Worm (Caenorhabditis elegans) whole organism, L1 larva: ENCODE data around the gene nhr-39.
A peak's percentile ranks its signal among the peaks of the same experiment; 100 is the strongest.

Experiments used
- C04F5.9 ChIP-seq: sonication (generic microtip); optimal IDR thresholded peaks from 2 replicates; lab custom pipeline; 2016; ENCODE audit warnings: missing genetic modification characterization, missing compliant biosample characterization
- C16A3.4 ChIP-seq: fragments of 150-350 bp; optimal IDR thresholded peaks from 2 replicates; lab custom pipeline; 2014; ENCODE audit warnings: missing biosample characterization, missing genetic modification characterization
- F16B12.6 ChIP-seq: fragments of 150-350 bp; optimal IDR thresholded peaks from 2 replicates; lab custom pipeline; 2014; ENCODE audit warnings: missing biosample characterization, missing genetic modification characterization
- aha-1 ChIP-seq: fragments of 150-350 bp; optimal IDR thresholded peaks from 2 replicates; lab custom pipeline; 2014; ENCODE audit warnings: missing biosample characterization, missing genetic modification characterization
- aly-2 ChIP-seq: fragments of 150-350 bp; optimal IDR thresholded peaks from 2 replicates; lab custom pipeline; 2014; ENCODE audit warnings: missing biosample characterization, missing genetic modification characterization
- ceh-63 ChIP-seq: fragments of 200-800 bp; sonication (Bioruptor generic); optimal IDR thresholded peaks from 2 replicates; lab custom pipeline; 2018; ENCODE audit warnings: mild to moderate bottlenecking, missing genetic modification characterization, missing compliant biosample characterization
- dsc-1 ChIP-seq: sonication (generic microtip); optimal IDR thresholded peaks from 2 replicates; lab custom pipeline; 2016; ENCODE audit warnings: mild to moderate bottlenecking, missing genetic modification characterization, missing compliant biosample characterization
- efl-1 ChIP-seq, 4 experiments: fragments of 150-350 bp; optimal IDR thresholded peaks in 3 of 4; peaks in 1 of 4; 1 replicate in 1 of 4; 2 replicates in 3 of 4; lab custom pipeline; 2014; ENCODE audit warnings: missing biosample characterization in 2 of 4, missing genetic modification characterization in 2 of 4, missing genetic modification reagents in 2 of 4
- egl-13 ChIP-seq: sonication (generic microtip); optimal IDR thresholded peaks from 2 replicates; lab custom pipeline; 2016; ENCODE audit warnings: missing genotype, missing genetic modification reagents, missing genetic modification characterization, missing compliant biosample characterization
- egl-27 ChIP-seq, 2 experiments: fragments of 150-350 bp in 1 of 2; sonication (generic microtip); optimal IDR thresholded peaks; 3 replicates each; lab custom pipeline; 2017 to 2018; ENCODE audit warnings: missing biosample characterization in 2 of 2, missing genetic modification characterization in 2 of 2, missing genetic modification reagents in 2 of 2
- elt-2 ChIP-seq: sonication (generic microtip); optimal IDR thresholded peaks from 2 replicates; lab custom pipeline; 2016; ENCODE audit warnings: missing genetic modification characterization, mild to moderate bottlenecking, inconsistent platforms, missing compliant biosample characterization, missing genetic modification reagents
- elt-3 ChIP-seq, 6 experiments: fragments of 150-350 bp in 1 of 6; sonication (generic microtip); optimal IDR thresholded peaks; 2 replicates each; lab custom pipeline; 2017 to 2018; ENCODE audit warnings: missing biosample characterization in 6 of 6, missing genetic modification characterization in 6 of 6, inconsistent platforms in 1 of 6
- ets-5 ChIP-seq: fragments of 200-800 bp; sonication (Bioruptor generic); IDR thresholded peaks from 2 replicates; pipeline ENCODE4 v1.3.6; 2022; ENCODE audit warnings: missing genetic modification characterization, missing compliant biosample characterization
- fkh-4 ChIP-seq: sonication (generic microtip); optimal IDR thresholded peaks from 2 replicates; lab custom pipeline; 2016; ENCODE audit warnings: missing compliant biosample characterization, missing genetic modification characterization, borderline replicate concordance
- fkh-8 ChIP-seq: sonication (generic microtip); optimal IDR thresholded peaks from 2 replicates; lab custom pipeline; 2016; ENCODE audit warnings: mild to moderate bottlenecking, missing genetic modification characterization, missing compliant biosample characterization
- lin-13 ChIP-seq: fragments of 150-350 bp; optimal IDR thresholded peaks from 2 replicates; lab custom pipeline; 2014; ENCODE audit warnings: missing biosample characterization, missing genetic modification reagents, missing genetic modification characterization
- lin-14 ChIP-seq: fragments of 200-800 bp; sonication (Bioruptor generic); optimal IDR thresholded peaks from 2 replicates; lab custom pipeline; 2018; ENCODE audit warnings: mild to moderate bottlenecking, missing genetic modification characterization, moderate library complexity, missing compliant biosample characterization
- lin-15B ChIP-seq: fragments of 150-350 bp; sonication (generic microtip); optimal IDR thresholded peaks from 3 replicates; lab custom pipeline; 2014; ENCODE audit warnings: missing biosample characterization, missing genetic modification characterization
- lin-35 ChIP-seq, 2 experiments: fragments of 150-350 bp; optimal IDR thresholded peaks; 2 replicates each; lab custom pipeline; 2014; ENCODE audit warnings: missing biosample characterization in 2 of 2, missing genetic modification characterization in 2 of 2, missing genetic modification reagents in 2 of 2
- lin-39 ChIP-seq: fragments of 150-350 bp; optimal IDR thresholded peaks from 2 replicates; lab custom pipeline; 2014; ENCODE audit warnings: missing biosample characterization, missing genetic modification reagents, missing genetic modification characterization
- mdl-1 ChIP-seq, 2 experiments: fragments of 150-350 bp; optimal IDR thresholded peaks; 2 replicates each; lab custom pipeline; 2014 to 2017; ENCODE audit warnings: missing biosample characterization in 2 of 2, missing genetic modification characterization in 2 of 2, inconsistent platforms in 1 of 2
- nhr-11 ChIP-seq: fragments of 150-350 bp; optimal IDR thresholded peaks from 2 replicates; lab custom pipeline; 2014; ENCODE audit warnings: missing biosample characterization, missing genetic modification characterization
- nhr-12 ChIP-seq: sonication (generic microtip); optimal IDR thresholded peaks from 2 replicates; lab custom pipeline; 2017; ENCODE audit warnings: missing biosample characterization, missing genetic modification characterization
- nhr-20 ChIP-seq: sonication (generic microtip); optimal IDR thresholded peaks from 2 replicates; lab custom pipeline; 2016; ENCODE audit warnings: mild to moderate bottlenecking, missing genetic modification characterization, missing compliant biosample characterization
- nhr-28 ChIP-seq: fragments of 150-350 bp; optimal IDR thresholded peaks from 2 replicates; lab custom pipeline; 2014; ENCODE audit warnings: missing biosample characterization, missing genetic modification characterization
- nhr-47 ChIP-seq: sonication (generic microtip); optimal IDR thresholded peaks from 2 replicates; lab custom pipeline; 2016; ENCODE audit warnings: mild to moderate bottlenecking, missing genetic modification characterization, moderate library complexity, missing compliant biosample characterization
- nhr-71 ChIP-seq: sonication (generic microtip); optimal IDR thresholded peaks from 2 replicates; lab custom pipeline; 2016; ENCODE audit warnings: mild to moderate bottlenecking, missing genetic modification characterization, moderate library complexity, missing compliant biosample characterization
- nhr-76 ChIP-seq: sonication (generic microtip); optimal IDR thresholded peaks from 2 replicates; lab custom pipeline; 2017; ENCODE audit warnings: missing biosample characterization, missing genetic modification characterization
- nhr-85 ChIP-seq: sonication (generic microtip); peaks from one replicate; lab custom pipeline; 2016; ENCODE audit warnings: missing genetic modification characterization, inconsistent platforms, missing compliant biosample characterization
- nhr-90 ChIP-seq: sonication (generic microtip); optimal IDR thresholded peaks from 2 replicates; lab custom pipeline; 2016; ENCODE audit warnings: mild to moderate bottlenecking, missing genetic modification characterization, missing compliant biosample characterization; ENCODE audit not compliant: poor library complexity
- pag-3 ChIP-seq: sonication (generic microtip); optimal IDR thresholded peaks from 2 replicates; lab custom pipeline; 2017; ENCODE audit warnings: missing genetic modification characterization, mild to moderate bottlenecking, missing compliant biosample characterization, antibody characterized with exemption, borderline replicate concordance; ENCODE audit not compliant: insufficient read depth
- pax-3 ChIP-seq: fragments of 200-800 bp; sonication (Bioruptor generic); optimal IDR thresholded peaks from 2 replicates; lab custom pipeline; 2018; ENCODE audit warnings: mild to moderate bottlenecking, missing genetic modification characterization, moderate library complexity, missing compliant biosample characterization
- pqm-1 ChIP-seq: sonication (generic microtip); optimal IDR thresholded peaks from 3 replicates; lab custom pipeline; 2017; ENCODE audit warnings: missing biosample characterization, missing genetic modification characterization
- rnt-1 ChIP-seq: sonication (generic microtip); optimal IDR thresholded peaks from 2 replicates; lab custom pipeline; 2016; ENCODE audit warnings: mild to moderate bottlenecking, missing genetic modification characterization, moderate library complexity, missing compliant biosample characterization
- skn-1 ChIP-seq: fragments of 150-350 bp; optimal IDR thresholded peaks from 2 replicates; lab custom pipeline; 2014; ENCODE audit warnings: missing biosample characterization, missing genetic modification characterization
- snpc-4 ChIP-seq: fragments of 150-350 bp; optimal IDR thresholded peaks from 2 replicates; lab custom pipeline; 2014; ENCODE audit warnings: missing biosample characterization, missing genetic modification characterization
- snu-23 ChIP-seq: sonication (generic microtip); optimal IDR thresholded peaks from 2 replicates; lab custom pipeline; 2016; ENCODE audit warnings: missing genetic modification characterization, missing compliant biosample characterization
- sup-37 ChIP-seq: fragments of 200-800 bp; sonication (Bioruptor generic); optimal IDR thresholded peaks from 2 replicates; lab custom pipeline; 2018; ENCODE audit warnings: mild to moderate bottlenecking, missing genetic modification characterization, missing compliant biosample characterization
- swsn-7 ChIP-seq: sonication (generic microtip); optimal IDR thresholded peaks from 2 replicates; lab custom pipeline; 2016; ENCODE audit warnings: missing genetic modification characterization, missing compliant biosample characterization
- tbx-2 ChIP-seq: sonication (generic microtip); optimal IDR thresholded peaks from 2 replicates; lab custom pipeline; 2016; ENCODE audit warnings: missing genetic modification characterization, missing compliant biosample characterization
- unc-30 ChIP-seq: sonication (generic microtip); optimal IDR thresholded peaks from 2 replicates; lab custom pipeline; 2017; ENCODE audit warnings: missing biosample characterization, missing genetic modification characterization
- ztf-11 ChIP-seq, 2 experiments: sonication (generic microtip); optimal IDR thresholded peaks; 2 replicates each; lab custom pipeline; 2016 to 2017; ENCODE audit warnings: missing genetic modification characterization in 2 of 2, missing biosample characterization in 1 of 2, missing compliant biosample characterization in 1 of 2

Gene nhr-39

ce11 chrV:9261492-9261891 is 41.6 kb upstream of the nhr-39 start, which contains the start of gene nhr-36:
Gene nhr-36, minus strand, starts transcription at chrV:9261592.
- TF ChIP-seq nhr-47 = peak; percentile 32
- peak; percentile 36 for TF ChIP-seq nhr-71 (tag; lab: Kevin White, UChicago)
- TF ChIP-seq C04F5.9 = no peak
- peak; percentile 24 for TF ChIP-seq fkh-8 (tag; lab: Kevin White, UChicago)

- TF ChIP-seq nhr-76 = no peak
- TF ChIP-seq skn-1 = no peak
- peak; percentile 13 for TF ChIP-seq nhr-20
- TF ChIP-seq elt-2 (tag; lab: Kevin White, UChicago) = peak; percentile 10
Observed at ce11 chrV:9262708-9263107, 40.4 kb upstream of the nhr-39 start.

ce11 chrV:9266399-9266798 is 36.7 kb upstream of the nhr-39 start, which contains the start of gene slc-17.7:
Gene slc-17.7, minus strand, starts transcription at chrV:9266499.
- TF ChIP-seq C16A3.4 (no peak), lin-14 (no peak)

- TF ChIP-seq mdl-1 (tag; optimal IDR thresholded peaks at IDR 0.05; lab: Kevin White, UChicago) (no peak), pax-3 (tag; lab: Kevin White, UChicago) (no peak), dsc-1 (tag; lab: Kevin White, UChicago) (peak; percentile 68), pqm-1 (tag; lab: Kevin White, UChicago) (no peak), elt-3 (tag; optimal IDR thresholded peaks at IDR 0.05; lab: Kevin White, UChicago) (no peak), fkh-8 (tag; lab: Kevin White, UChicago) (peak; percentile 5), efl-1 (optimal IDR thresholded peaks at IDR 0.05; lab: Kevin White, UChicago) (no peak), efl-1 (GFP tag; optimal IDR thresholded peaks at IDR 0.05 in 1 of 2; lab: Kevin White, UChicago) (peak in 1 of 2 experiments; percentile 9)
Observed at ce11 chrV:9268202-9268601, 34.9 kb upstream of the nhr-39 start.

- TF ChIP-seq nhr-12 (tag; lab: Kevin White, UChicago) (no peak), aly-2 (no peak), pax-3 (tag; lab: Kevin White, UChicago) (no peak), rnt-1 (tag; lab: Kevin White, UChicago) (peak; percentile 32), egl-13 (tag; lab: Kevin White, UChicago) (no peak), aha-1 (tag; lab: Kevin White, UChicago) (no peak), dsc-1 (tag; lab: Kevin White, UChicago) (peak; percentile 24), lin-39 (tag; lab: Kevin White, UChicago) (no peak), lin-13 (no peak), nhr-11 (tag; lab: Kevin White, UChicago) (no peak), nhr-71 (tag; lab: Kevin White, UChicago) (peak; percentile 55), egl-27 (tag; optimal IDR thresholded peaks at IDR 0.05; lab: Kevin White, UChicago) (no peak), swsn-7 (tag; lab: Kevin White, UChicago) (no peak), nhr-28 (tag; lab: Kevin White, UChicago) (no peak), snpc-4 (tag; lab: Kevin White, UChicago) (no peak), nhr-20 (peak; percentile 25), ets-5 (GFP tag; lab: Robert Waterston, UW) (no peak), lin-14 (peak; percentile 68), efl-1 (optimal IDR thresholded peaks at IDR 0.05; lab: Kevin White, UChicago) (no peak), efl-1 (GFP tag; optimal IDR thresholded peaks at IDR 0.05 in 1 of 2; lab: Kevin White, UChicago) (peak in 1 of 2 experiments; percentile 38), ceh-63 (GFP tag; lab: Kevin White, UChicago) (no peak), lin-35 (GFP tag; optimal IDR thresholded peaks at IDR 0.05; lab: Kevin White, UChicago) (no peak)
Observed at ce11 chrV:9270442-9270841, 32.7 kb upstream of the nhr-39 start.

- TF ChIP-seq snu-23 (GFP tag; lab: Kevin White, UChicago) (no peak), nhr-85 (tag; lab: Kevin White, UChicago) (peak; percentile 56), ceh-63 (GFP tag; lab: Kevin White, UChicago) (no peak), tbx-2 (no peak), lin-35 (GFP tag; optimal IDR thresholded peaks at IDR 0.05; lab: Kevin White, UChicago) (no peak), lin-15B (tag; lab: Kevin White, UChicago) (no peak), ztf-11 (tag; optimal IDR thresholded peaks at IDR 0.05; lab: Kevin White, UChicago) (no peak), pag-3 (tag; lab: Kevin White, UChicago) (no peak), fkh-8 (tag; lab: Kevin White, UChicago) (peak; percentile 42), dsc-1 (tag; lab: Kevin White, UChicago) (peak; percentile 98), F16B12.6 (tag; lab: Kevin White, UChicago) (no peak), unc-30 (tag; lab: Kevin White, UChicago) (no peak), fkh-4 (peak; percentile 91), nhr-47 (no peak), nhr-90 (no peak), nhr-71 (tag; lab: Kevin White, UChicago) (peak; percentile 30), sup-37 (GFP tag; lab: Kevin White, UChicago) (no peak)
Observed at ce11 chrV:9271835-9272234, 31.3 kb upstream of the nhr-39 start.
